Worm (Caenorhabditis elegans) whole organism, L3 larva: ENCODE data around the gene tbh-1.
A peak's percentile ranks its signal among the peaks of the same experiment; 100 is the strongest.

ENCODE experiments used
- R02D3.7 ChIP-seq: fragments of 150-350 bp; optimal IDR thresholded peaks from 2 replicates; lab custom pipeline; 2014; ENCODE audit warnings: missing biosample characterization, missing genetic modification characterization
- ZK546.5 ChIP-seq: sonication (generic microtip); optimal IDR thresholded peaks from 2 replicates; lab custom pipeline; 2017; ENCODE audit warnings: missing biosample characterization, missing genetic modification characterization
- aly-2 ChIP-seq: fragments of 150-350 bp; optimal IDR thresholded peaks from 2 replicates; lab custom pipeline; 2014; ENCODE audit warnings: missing biosample characterization, missing genetic modification characterization
- ama-1 ChIP-seq: fragments of 150-350 bp; optimal IDR thresholded peaks from 2 replicates; lab custom pipeline; 2018
- ceh-16 ChIP-seq: sonication (generic microtip); optimal IDR thresholded peaks from 2 replicates; lab custom pipeline; 2017; ENCODE audit warnings: missing biosample characterization, missing genetic modification characterization
- ceh-28 ChIP-seq: fragments of 150-350 bp; optimal IDR thresholded peaks from 2 replicates; lab custom pipeline; 2014; ENCODE audit warnings: missing biosample characterization, missing genetic modification reagents, missing genetic modification characterization
- ceh-9 ChIP-seq: sonication (generic microtip); optimal IDR thresholded peaks from 2 replicates; lab custom pipeline; 2018; ENCODE audit warnings: missing biosample characterization, missing genetic modification characterization
- daf-12 ChIP-seq: fragments of 150-350 bp; optimal IDR thresholded peaks from 2 replicates; lab custom pipeline; 2014; ENCODE audit warnings: missing biosample characterization, missing genetic modification reagents, missing genetic modification characterization
- egl-5 ChIP-seq: fragments of 150-350 bp; optimal IDR thresholded peaks from 2 replicates; lab custom pipeline; 2017; ENCODE audit warnings: missing biosample characterization, missing genetic modification reagents, missing genetic modification characterization, inconsistent platforms
- elt-1 ChIP-seq: fragments of 150-350 bp; optimal IDR thresholded peaks from 2 replicates; lab custom pipeline; 2014; ENCODE audit warnings: missing biosample characterization, missing genetic modification characterization
- elt-2 ChIP-seq: sonication (generic microtip); optimal IDR thresholded peaks from 2 replicates; lab custom pipeline; 2016; ENCODE audit warnings: missing genetic modification reagents, mild to moderate bottlenecking, missing genetic modification characterization, missing compliant biosample characterization
- elt-3 ChIP-seq, 3 experiments: fragments of 150-350 bp in 1 of 3; sonication (generic microtip) in 2 of 3; optimal IDR thresholded peaks; 2 replicates in 2 of 3; 4 replicates in 1 of 3; lab custom pipeline; 2014 to 2017; ENCODE audit warnings: missing biosample characterization in 3 of 3, missing genetic modification characterization in 3 of 3
- eor-1 ChIP-seq, 2 experiments: fragments of 150-350 bp; optimal IDR thresholded peaks; 2 replicates each; lab custom pipeline; 2014 to 2018; ENCODE audit warnings: missing biosample characterization in 2 of 2, missing genetic modification characterization in 2 of 2
- fos-1 ChIP-seq: fragments of 150-350 bp; optimal IDR thresholded peaks from 2 replicates; lab custom pipeline; 2014; ENCODE audit warnings: missing biosample characterization, missing genetic modification characterization
- hmg-11 ChIP-seq: sonication (generic microtip); optimal IDR thresholded peaks from 2 replicates; lab custom pipeline; 2016; ENCODE audit warnings: missing genetic modification characterization, missing compliant biosample characterization
- jun-1 ChIP-seq: fragments of 150-350 bp; optimal IDR thresholded peaks from 2 replicates; lab custom pipeline; 2014; ENCODE audit warnings: missing biosample characterization, missing genetic modification reagents, missing genetic modification characterization
- lin-15B ChIP-seq: fragments of 150-350 bp; optimal IDR thresholded peaks from 2 replicates; lab custom pipeline; 2014; ENCODE audit warnings: missing biosample characterization, missing genetic modification characterization
- lsy-12 ChIP-seq: sonication (generic microtip); optimal IDR thresholded peaks from 2 replicates; lab custom pipeline; 2016; ENCODE audit warnings: mild to moderate bottlenecking, missing genetic modification characterization, missing compliant biosample characterization
- mdl-1 ChIP-seq: fragments of 150-350 bp; optimal IDR thresholded peaks from 2 replicates; lab custom pipeline; 2014; ENCODE audit warnings: missing biosample characterization, missing genetic modification characterization
- nhr-11 ChIP-seq: fragments of 150-350 bp; optimal IDR thresholded peaks from 2 replicates; lab custom pipeline; 2014; ENCODE audit warnings: missing biosample characterization, missing genetic modification characterization
- nhr-237 ChIP-seq: fragments of 150-350 bp; optimal IDR thresholded peaks from 2 replicates; lab custom pipeline; 2014; ENCODE audit warnings: missing biosample characterization, missing genetic modification characterization
- nhr-25 ChIP-seq: sonication (generic microtip); optimal IDR thresholded peaks from 2 replicates; lab custom pipeline; 2017; ENCODE audit warnings: missing biosample characterization, missing genetic modification characterization
- nhr-76 ChIP-seq: fragments of 150-350 bp; sonication (generic microtip); optimal IDR thresholded peaks from 5 replicates; lab custom pipeline; 2014; ENCODE audit warnings: missing biosample characterization, missing genetic modification characterization
- nhr-77 ChIP-seq: fragments of 150-350 bp; optimal IDR thresholded peaks from 2 replicates; lab custom pipeline; 2014; ENCODE audit warnings: missing biosample characterization, missing genetic modification characterization
- pha-4 ChIP-seq: fragments of 150-350 bp; optimal IDR thresholded peaks from 2 replicates; lab custom pipeline; 2014; ENCODE audit warnings: missing biosample characterization, missing genetic modification reagents, missing genetic modification characterization
- pqm-1 ChIP-seq: fragments of 150-350 bp; optimal IDR thresholded peaks from 2 replicates; lab custom pipeline; 2017; ENCODE audit warnings: missing biosample characterization, missing genetic modification characterization, inconsistent platforms
- sea-2 ChIP-seq: fragments of 150-350 bp; sonication (generic microtip); optimal IDR thresholded peaks from 4 replicates; lab custom pipeline; 2014; ENCODE audit warnings: missing biosample characterization, missing genetic modification reagents, missing genetic modification characterization
- skn-1 ChIP-seq: fragments of 150-350 bp; optimal IDR thresholded peaks from 2 replicates; lab custom pipeline; 2014; ENCODE audit warnings: missing biosample characterization, missing genetic modification characterization
- tbx-2 ChIP-seq: sonication (generic microtip); optimal IDR thresholded peaks from 2 replicates; lab custom pipeline; 2016; ENCODE audit warnings: mild to moderate bottlenecking, missing genetic modification characterization, missing compliant biosample characterization
- unc-39 ChIP-seq: sonication (generic microtip); optimal IDR thresholded peaks from 4 replicates; lab custom pipeline; 2017; ENCODE audit warnings: missing biosample characterization, missing genetic modification characterization
- unc-62 ChIP-seq: fragments of 150-350 bp; sonication (generic microtip); optimal IDR thresholded peaks from 4 replicates; lab custom pipeline; 2014; ENCODE audit warnings: missing biosample characterization, missing genetic modification reagents, missing genetic modification characterization
- zag-1 ChIP-seq: fragments of 150-350 bp; optimal IDR thresholded peaks from 2 replicates; lab custom pipeline; 2014; ENCODE audit warnings: missing biosample characterization, missing genetic modification characterization
- ztf-4 ChIP-seq: fragments of 150-350 bp; optimal IDR thresholded peaks from 2 replicates; lab custom pipeline; 2014; ENCODE audit warnings: missing biosample characterization, missing genetic modification characterization

Gene tbh-1

ce11 chrX:15492759-15493158 lies 11.9 kb downstream of the tbh-1 start (continued):
- peak; percentile 18 for TF ChIP-seq R02D3.7 (tag; lab: Kevin White, UChicago)
- TF ChIP-seq ztf-4 (tag; lab: Kevin White, UChicago) = no peak
- peak; percentile 2 for TF ChIP-seq mdl-1
- peak; percentile 74 for TF ChIP-seq egl-5 (tag; lab: Kevin White, UChicago)
- TF ChIP-seq, all 47 proteins: peak for 22

ce11 chrX:15491110-15491509 lies 13.6 kb downstream of the tbh-1 start:
- TF ChIP-seq ceh-28 (no peak), elt-3 (tag; optimal IDR thresholded peaks at IDR 0.05; lab: Kevin White, UChicago) (no peak), nhr-77 (tag; lab: Kevin White, UChicago) (no peak), aly-2 (tag; lab: Kevin White, UChicago) (no peak), nhr-76 (no peak), elt-1 (no peak), nhr-25 (tag; lab: Kevin White, UChicago) (no peak), ceh-9 (tag; lab: Kevin White, UChicago) (no peak), ama-1 (lab: Kevin White, UChicago) (no peak), nhr-11 (tag; lab: Kevin White, UChicago) (no peak), ZK546.5 (tag; lab: Kevin White, UChicago) (no peak)

DNA sequence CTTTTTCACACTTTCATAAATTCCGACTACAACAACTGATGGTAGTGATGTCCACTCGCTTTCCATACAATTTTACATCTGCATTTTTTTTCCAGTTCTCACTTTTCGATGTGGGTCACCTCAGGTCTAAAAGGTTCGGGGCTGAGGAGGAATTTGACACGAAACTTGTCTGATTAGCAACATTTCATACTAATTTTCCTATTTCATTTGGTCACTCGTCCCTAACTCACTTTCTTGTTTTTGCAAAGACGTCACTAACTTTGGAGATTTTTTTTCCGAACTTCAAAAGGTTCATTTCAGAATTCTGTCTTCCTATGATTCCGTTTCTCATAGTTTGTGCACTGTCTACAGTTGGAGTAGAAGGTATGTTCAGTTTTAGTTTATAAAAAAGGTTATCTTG lies 16.9 kb downstream of the tbh-1 start, which contains the start of gene H13N06.2:
Gene H13N06.2 (plus strand): TSS at position 301 of the 400 bp plus-strand sequence.
- no peak for TF ChIP-seq ceh-16 (tag; lab: Kevin White, UChicago)
- no peak for TF ChIP-seq unc-62 (GFP tag; lab: Kevin White, UChicago)
- TF ChIP-seq ceh-9 (tag; lab: Kevin White, UChicago) = no peak
- TF ChIP-seq lsy-12 (tag; lab: Kevin White, UChicago) = no peak
- TF ChIP-seq ZK546.5 (tag; lab: Kevin White, UChicago) = no peak
- TF ChIP-seq egl-5 (tag; lab: Kevin White, UChicago) = no peak

ce11 chrX:15487162-15487561 lies 17.5 kb downstream of the tbh-1 start:
- TF ChIP-seq zag-1 (tag; lab: Kevin White, UChicago) = no peak
- no peak for TF ChIP-seq nhr-237 (tag; lab: Kevin White, UChicago)
- peak; percentile 14 for TF ChIP-seq elt-1
- peak in 1 of 3 experiments; percentile 49 for TF ChIP-seq elt-3 (tag; optimal IDR thresholded peaks at IDR 0.05; lab: Kevin White, UChicago)
- no peak for TF ChIP-seq nhr-77 (tag; lab: Kevin White, UChicago)

DNA sequence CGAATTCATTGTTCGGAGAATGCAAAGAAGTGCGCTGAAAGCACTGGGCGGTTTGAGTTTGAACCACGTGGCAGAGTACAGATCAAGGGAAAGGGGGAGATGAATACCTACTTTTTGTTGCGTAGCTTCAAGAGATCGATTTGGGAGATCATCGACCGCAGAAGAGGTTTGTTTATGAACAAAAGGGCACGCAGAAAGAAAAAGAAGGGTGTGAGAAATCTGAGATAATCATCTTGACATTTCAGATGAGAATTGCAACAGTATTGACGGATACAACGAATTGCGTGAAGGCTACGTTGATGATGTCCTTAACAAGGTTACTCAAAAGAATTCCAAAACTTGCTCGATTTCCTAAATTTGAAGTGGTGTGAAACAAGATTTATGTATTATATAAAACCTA lies 19.4 kb downstream of the tbh-1 start:
- TF ChIP-seq pha-4 (no peak), elt-1 (peak; percentile 67), nhr-25 (tag; lab: Kevin White, UChicago) (peak; percentile 58), daf-12 (no peak), unc-39 (no peak)

DNA sequence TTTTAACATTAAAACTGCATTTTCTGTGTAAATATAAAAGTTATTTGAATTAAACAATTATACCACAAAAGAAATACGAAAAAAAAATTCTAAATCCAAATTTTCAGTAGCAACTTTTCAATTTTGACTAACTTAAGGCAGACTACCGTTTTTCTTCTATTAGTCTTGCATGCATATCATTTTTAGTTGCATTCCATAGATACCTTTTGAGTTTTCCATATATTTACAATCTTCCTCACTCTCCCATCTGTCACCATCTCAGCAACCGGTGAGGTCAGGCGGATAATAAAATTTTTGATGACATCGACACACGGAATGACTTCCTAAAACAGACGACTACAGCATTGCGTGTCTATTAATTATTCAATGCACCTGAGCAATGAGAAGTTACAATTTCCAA lies 26.0 kb downstream of the tbh-1 start, which contains the start of gene gcy-36:
Gene gcy-36 (plus strand): TSS at position 301 of the 400 bp plus-strand sequence.
- TF ChIP-seq skn-1 (tag; lab: Kevin White, UChicago) = no peak
- TF ChIP-seq eor-1 (tag; optimal IDR thresholded peaks at IDR 0.05; lab: Kevin White, UChicago) = no peak
- TF ChIP-seq, all 47 proteins: peak for 0

ce11 chrX:15477309-15477708 lies 27.4 kb downstream of the tbh-1 start, which contains the start of gene exc-1:
Gene exc-1 (minus strand): TSS chrX:15477409.
- TF ChIP-seq nhr-237 (tag; lab: Kevin White, UChicago) (no peak), fos-1 (tag; lab: Kevin White, UChicago) (no peak), elt-1 (no peak), hmg-11 (tag; lab: Kevin White, UChicago) (no peak), ceh-16 (tag; lab: Kevin White, UChicago) (no peak), egl-5 (tag; lab: Kevin White, UChicago) (no peak), skn-1 (tag; lab: Kevin White, UChicago) (no peak), pqm-1 (tag; lab: Kevin White, UChicago) (no peak), unc-62 (GFP tag; lab: Kevin White, UChicago) (no peak), lin-15B (no peak), tbx-2 (tag; lab: Kevin White, UChicago) (no peak), elt-2 (tag; lab: Kevin White, UChicago) (no peak), mdl-1 (no peak), jun-1 (no peak), sea-2 (GFP tag; lab: Kevin White, UChicago) (no peak), daf-12 (no peak)
